Worm (Caenorhabditis elegans): Measurements from ENCODE around the gene Y54E2A.5.

- TF ChIP-seq somi-1 (GFP tag; optimal IDR thresholded peaks at IDR 0.05) (no peak), zim-3 (tag; optimal IDR thresholded peaks at IDR 0.05) (no peak), dpl-1 (GFP tag; optimal IDR thresholded peaks at IDR 0.05) (no peak), sea-2 (GFP tag; IDR thresholded peaks at IDR 0.05) (no peak), B0261.1 (tag; optimal IDR thresholded peaks at IDR 0.05) (no peak), F55B11.4 (tag; optimal IDR thresholded peaks at IDR 0.05; ENCODE audit: borderline replicate concordance, insufficient read depth) (no peak), F37B4.10 (GFP tag; IDR thresholded peaks at IDR 0.05) (no peak), B0019.2 (GFP tag; conservative IDR thresholded peaks at IDR 0.05) (no peak), unc-62 (GFP tag; optimal IDR thresholded peaks at IDR 0.05) (no peak)
Observed at ce11 chrII:14728119-14728518, 29.5 kb downstream of the Y54E2A.5 start.

All from whole organism, young adult.